Worm (Caenorhabditis elegans): ENCODE results near the gene ZK370.6.
A peak's percentile ranks its signal among the peaks of the same experiment; 100 is the strongest.

DNA sequence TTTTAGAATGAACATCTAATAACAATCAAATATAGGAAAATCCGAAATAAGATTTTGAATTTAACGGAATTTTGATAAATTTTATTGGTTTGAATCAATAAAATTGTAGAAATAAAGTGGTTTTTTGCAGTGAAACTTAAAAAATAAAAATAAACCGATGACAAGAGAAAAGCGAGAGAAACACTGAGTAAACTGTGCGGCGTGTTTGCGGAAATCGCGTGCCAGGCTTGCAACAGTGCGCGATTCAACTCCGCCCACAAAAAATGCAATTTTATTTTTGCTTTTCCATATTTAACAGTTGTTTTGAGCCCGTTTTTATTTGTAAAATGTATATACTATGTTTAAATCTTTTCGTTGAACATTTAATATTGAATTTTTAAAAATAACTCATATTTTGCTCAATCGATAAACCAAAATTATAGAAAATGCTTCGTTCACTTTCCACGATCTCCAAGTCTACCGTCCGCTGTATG is 24.3 kb upstream of the ZK370.6 start, which contains the start of gene mtss-1:
- TF ChIP-seq nhr-27 (tag; optimal IDR thresholded peaks at IDR 0.05) (no peak), lin-35 (GFP tag; optimal IDR thresholded peaks at IDR 0.05) (peak in 1 of 3 experiments; percentile 15), ztf-28 (GFP tag; IDR thresholded peaks at IDR 0.05) (no peak), snpc-4 (GFP tag; optimal IDR thresholded peaks at IDR 0.05) (peak; percentile 3), snpc-4 (tag; optimal IDR thresholded peaks at IDR 0.05) (peak in 2 of 4 experiments; percentile 33 to 53), chd-7 (tag; optimal IDR thresholded peaks at IDR 0.05) (no peak)

All from whole organism, young adult.